Worm (Caenorhabditis elegans) whole organism, L4 larva: ENCODE results near the gene rbm-42.
A peak's percentile ranks its signal among the peaks of the same experiment; 100 is the strongest.

Experiments used
- Y48G9A.11 ChIP-seq: fragments of 200-800 bp; sonication (Bioruptor generic); IDR thresholded peaks from 2 replicates; pipeline ENCODE4 v1.3.6; 2022; ENCODE audit warnings: missing genetic modification reagents, missing genetic modification characterization, missing compliant biosample characterization
- aly-2 ChIP-seq: sonication (generic microtip); optimal IDR thresholded peaks from 2 replicates; lab custom pipeline; 2018; ENCODE audit warnings: missing biosample characterization, missing genetic modification characterization
- ces-1 ChIP-seq: fragments of 150-350 bp; sonication (generic microtip); optimal IDR thresholded peaks from 4 replicates; lab custom pipeline; 2014; ENCODE audit warnings: missing biosample characterization, missing genetic modification reagents, missing genetic modification characterization
- lin-15B ChIP-seq: fragments of 150-350 bp; sonication (generic microtip); optimal IDR thresholded peaks from 3 replicates; lab custom pipeline; 2014; ENCODE audit warnings: missing biosample characterization, missing genetic modification characterization
- mdl-1 ChIP-seq, 2 experiments: fragments of 150-350 bp in 1 of 2; sonication (generic microtip) in 1 of 2; optimal IDR thresholded peaks; 2 replicates each; lab custom pipeline; 2014 to 2017; ENCODE audit warnings: missing biosample characterization in 2 of 2, missing genetic modification characterization in 2 of 2
- nhr-237 ChIP-seq: sonication (generic microtip); optimal IDR thresholded peaks from 2 replicates; lab custom pipeline; 2017; ENCODE audit warnings: missing biosample characterization, missing genetic modification characterization
- nhr-48 ChIP-seq: sonication (generic microtip); optimal IDR thresholded peaks from 2 replicates; lab custom pipeline; 2016; ENCODE audit warnings: mild to moderate bottlenecking, missing genetic modification characterization, missing compliant biosample characterization
- set-16 ChIP-seq: fragments of 200-800 bp; sonication (Bioruptor generic); IDR thresholded peaks from 2 replicates; pipeline ENCODE4 v1.3.6; 2022; ENCODE audit warnings: missing genetic modification reagents, missing genetic modification characterization, missing compliant biosample characterization
- tra-1 ChIP-seq: fragments of 200-800 bp; sonication (Bioruptor generic); IDR thresholded peaks from 2 replicates; pipeline ENCODE4 v1.3.6; 2022; ENCODE audit warnings: missing genetic modification reagents, missing genetic modification characterization, missing compliant biosample characterization
- zag-1 ChIP-seq: fragments of 150-350 bp; optimal IDR thresholded peaks from 2 replicates; lab custom pipeline; 2014; ENCODE audit warnings: missing biosample characterization, missing genetic modification characterization
- zip-11 ChIP-seq: fragments of 200-800 bp; sonication (Bioruptor generic); IDR thresholded peaks from 2 replicates; pipeline ENCODE4 v1.3.6; 2022; ENCODE audit warnings: missing genetic modification characterization, missing compliant biosample characterization

ce11 chrIII:5165745-5166144 lies 12.7 kb upstream of the rbm-42 start:
- TF ChIP-seq zag-1 (tag; lab: Kevin White, UChicago) (no peak), tra-1 (GFP tag; lab: Robert Waterston, UW) (no peak), zip-11 (GFP tag; lab: Robert Waterston, UW) (no peak), aly-2 (tag; lab: Kevin White, UChicago) (no peak), set-16 (GFP tag; lab: Robert Waterston, UW) (no peak), mdl-1 (tag; optimal IDR thresholded peaks at IDR 0.05; lab: Kevin White, UChicago) (peak in 1 of 2 experiments; percentile 4), ces-1 (GFP tag; lab: Kevin White, UChicago) (no peak), lin-15B (no peak), nhr-237 (tag; lab: Kevin White, UChicago) (no peak), nhr-48 (tag; lab: Kevin White, UChicago) (no peak), Y48G9A.11 (GFP tag; lab: Robert Waterston, UW) (no peak)
